Fruit fly (Drosophila melanogaster): Measurements from ENCODE around the gene CG14115.

Gene CG14115

DNA sequence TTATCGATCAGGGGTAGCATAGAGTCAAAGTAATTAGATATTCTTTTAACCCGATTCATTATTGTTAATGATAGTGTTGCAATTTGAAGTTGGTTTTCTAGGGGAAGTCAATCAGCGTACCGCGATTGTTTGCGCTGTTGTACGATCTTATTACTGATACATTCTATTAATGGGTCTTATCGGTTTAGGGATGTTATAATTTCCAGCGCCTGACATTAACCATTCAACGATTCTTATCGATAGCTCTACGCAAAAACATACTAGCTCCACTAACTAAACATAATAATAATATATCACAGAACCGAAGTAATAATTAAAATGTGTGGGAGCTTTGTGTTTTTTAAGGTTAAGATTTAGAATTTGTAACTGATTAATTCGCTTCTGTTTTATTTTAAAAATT lies 49.7 kb downstream of the CG14115 start, which contains the start of gene Cul6:
Cul6 (minus strand) TSS at position 175 of the 400 bp plus-strand sequence.
- no peak for TF ChIP-seq noc (tag; optimal IDR thresholded peaks at IDR 0.05)

Data from whole organism, larva.